Worm (Caenorhabditis elegans) whole organism, young adult: ENCODE results near the gene C03G5.14.

Source experiments
- B0019.2 ChIP-seq: fragments of 200-800 bp; sonication (Bioruptor generic); conservative IDR thresholded peaks from 2 replicates; pipeline ENCODE4 v1.3.6; 2022; ENCODE audit warnings: missing genetic modification reagents, missing genetic modification characterization, missing compliant biosample characterization
- B0035.1 ChIP-seq: sonication (generic microtip); optimal IDR thresholded peaks from 2 replicates; lab custom pipeline; 2016; ENCODE audit warnings: missing genetic modification characterization, mild to moderate bottlenecking, missing compliant biosample characterization, missing genotype, missing genetic modification reagents
- B0261.1 ChIP-seq: sonication (generic microtip); optimal IDR thresholded peaks from 2 replicates; lab custom pipeline; 2016; ENCODE audit warnings: mild to moderate bottlenecking, missing genetic modification characterization, moderate library complexity, missing compliant biosample characterization
- F37B4.10 ChIP-seq: fragments of 200-800 bp; sonication (Bioruptor generic); IDR thresholded peaks from 2 replicates; pipeline ENCODE4 v1.3.6; 2022; ENCODE audit warnings: missing genetic modification characterization, missing compliant biosample characterization
- K12H6.12 ChIP-seq: fragments of 200-800 bp; sonication (Bioruptor generic); optimal IDR thresholded peaks from 2 replicates; lab custom pipeline; 2018; ENCODE audit warnings: mild to moderate bottlenecking, missing genetic modification characterization, missing compliant biosample characterization
- T26A5.8 ChIP-seq: sonication (generic microtip); optimal IDR thresholded peaks from 2 replicates; lab custom pipeline; 2016; ENCODE audit warnings: missing genetic modification characterization, missing compliant biosample characterization
- Y67H2A.10 ChIP-seq: fragments of 200-800 bp; sonication (Bioruptor generic); conservative IDR thresholded peaks from 2 replicates; pipeline ENCODE4 v1.3.6; 2022; ENCODE audit warnings: missing genetic modification reagents, missing genetic modification characterization, missing compliant biosample characterization
- Y95B8A.8 ChIP-seq: fragments of 200-800 bp; sonication (Bioruptor generic); IDR thresholded peaks from 2 replicates; pipeline ENCODE4 v1.3.6; 2022; ENCODE audit warnings: missing genetic modification reagents, missing genetic modification characterization, missing compliant biosample characterization
- ZK185.1 ChIP-seq: sonication (generic microtip); optimal IDR thresholded peaks from 2 replicates; lab custom pipeline; 2016; ENCODE audit warnings: mild to moderate bottlenecking, missing genetic modification characterization, missing compliant biosample characterization; ENCODE audit not compliant: poor library complexity, severe bottlenecking
- akir-1 ChIP-seq: fragments of 200-800 bp; sonication (Bioruptor generic); optimal IDR thresholded peaks from 2 replicates; lab custom pipeline; 2018; ENCODE audit warnings: mild to moderate bottlenecking, missing genetic modification characterization, moderate library complexity, missing compliant biosample characterization
- aptf-2 ChIP-seq: fragments of 200-800 bp; sonication (Bioruptor generic); conservative IDR thresholded peaks from 2 replicates; pipeline ENCODE4 v1.3.6; 2022; ENCODE audit warnings: missing genetic modification reagents, missing genetic modification characterization, missing compliant biosample characterization
- athp-1 ChIP-seq: sonication (generic microtip); optimal IDR thresholded peaks from 2 replicates; lab custom pipeline; 2017; ENCODE audit warnings: mild to moderate bottlenecking, missing genetic modification characterization, missing compliant biosample characterization
- attf-3 ChIP-seq: fragments of 200-800 bp; sonication (Bioruptor generic); conservative IDR thresholded peaks from 2 replicates; pipeline ENCODE4 v1.3.6; 2022; ENCODE audit warnings: missing genetic modification reagents, missing genetic modification characterization, missing compliant biosample characterization
- attf-5 ChIP-seq: fragments of 200-800 bp; sonication (Bioruptor generic); optimal IDR thresholded peaks from 2 replicates; lab custom pipeline; 2018; ENCODE audit warnings: mild to moderate bottlenecking, missing genetic modification characterization, missing compliant biosample characterization
- bed-1 ChIP-seq: fragments of 200-800 bp; sonication (Bioruptor generic); IDR thresholded peaks from 2 replicates; pipeline ENCODE4 v1.3.6; 2022; ENCODE audit warnings: missing genetic modification reagents, missing genetic modification characterization, missing compliant biosample characterization
- cebp-1 ChIP-seq, 2 experiments: fragments of 200-800 bp in 1 of 2; sonication (Bioruptor generic) in 1 of 2; sonication (generic microtip) in 1 of 2; IDR thresholded peaks in 1 of 2; optimal IDR thresholded peaks in 1 of 2; 2 replicates each; pipeline versions ENCODE4 v1.3.6 to Lab custom; 2017 to 2022; ENCODE audit warnings: missing compliant biosample characterization in 2 of 2, missing genetic modification characterization in 2 of 2, mild to moderate bottlenecking in 1 of 2, missing genetic modification reagents in 1 of 2, moderate library complexity in 1 of 2
- chd-7 ChIP-seq: sonication (generic microtip); optimal IDR thresholded peaks from 2 replicates; lab custom pipeline; 2016; ENCODE audit warnings: mild to moderate bottlenecking, missing genetic modification characterization, moderate library complexity, missing compliant biosample characterization
- dpl-1 ChIP-seq: fragments of 150-350 bp; optimal IDR thresholded peaks from 2 replicates; lab custom pipeline; 2014; ENCODE audit warnings: missing biosample characterization, missing genetic modification reagents, missing genetic modification characterization
- egrh-3 ChIP-seq: fragments of 200-800 bp; sonication (Bioruptor generic); IDR thresholded peaks from 2 replicates; pipeline ENCODE4 v1.3.6; 2022; ENCODE audit warnings: missing genetic modification reagents, missing genetic modification characterization, missing compliant biosample characterization
- ekl-4 ChIP-seq: fragments of 200-800 bp; sonication (Bioruptor generic); IDR thresholded peaks from 2 replicates; pipeline ENCODE4 v1.3.6; 2022; ENCODE audit warnings: missing genetic modification reagents, missing genetic modification characterization, missing compliant biosample characterization
- hlh-12 ChIP-seq: sonication (generic microtip); optimal IDR thresholded peaks from 2 replicates; lab custom pipeline; 2016; ENCODE audit warnings: missing genetic modification characterization, missing compliant biosample characterization
- hmg-1.2 ChIP-seq: fragments of 200-800 bp; sonication (Bioruptor generic); IDR thresholded peaks from 2 replicates; pipeline ENCODE4 v1.3.6; 2022; ENCODE audit warnings: missing genetic modification reagents, missing genetic modification characterization, missing compliant biosample characterization
- let-526 ChIP-seq: fragments of 200-800 bp; sonication (Bioruptor generic); IDR thresholded peaks from 2 replicates; pipeline ENCODE4 v1.3.6; 2022; ENCODE audit warnings: missing genetic modification reagents, missing genetic modification characterization, missing compliant biosample characterization
- lin-26 ChIP-seq: fragments of 200-800 bp; sonication (Bioruptor generic); IDR thresholded peaks from 2 replicates; pipeline ENCODE4 v1.3.6; 2022; ENCODE audit warnings: missing genetic modification reagents, missing genetic modification characterization, missing compliant biosample characterization
- lin-35 ChIP-seq, 3 experiments: fragments of 150-350 bp in 2 of 3; sonication (generic microtip) in 1 of 3; optimal IDR thresholded peaks; 2 replicates each; lab custom pipeline; 2014 to 2018; ENCODE audit warnings: missing biosample characterization in 3 of 3, missing genetic modification characterization in 3 of 3, missing genetic modification reagents in 3 of 3
- lin-40 ChIP-seq: sonication (generic microtip); optimal IDR thresholded peaks from 2 replicates; lab custom pipeline; 2016; ENCODE audit warnings: missing genetic modification characterization, mild to moderate bottlenecking, missing compliant biosample characterization, missing genotype, missing genetic modification reagents
- lsl-1 ChIP-seq: fragments of 200-800 bp; sonication (Bioruptor generic); optimal IDR thresholded peaks from 2 replicates; lab custom pipeline; 2018; ENCODE audit warnings: mild to moderate bottlenecking, missing genetic modification characterization, moderate library complexity, missing compliant biosample characterization
- mes-4 ChIP-seq: sonication (generic microtip); optimal IDR thresholded peaks from 2 replicates; lab custom pipeline; 2016; ENCODE audit warnings: missing genotype, missing genetic modification characterization, missing compliant biosample characterization
- nfya-1 ChIP-seq: sonication (generic microtip); optimal IDR thresholded peaks from 2 replicates; lab custom pipeline; 2017; ENCODE audit warnings: antibody characterized with exemption, missing compliant biosample characterization, missing genetic modification characterization, borderline replicate concordance; ENCODE audit not compliant: insufficient read depth
- nhr-80 ChIP-seq: sonication (generic microtip); optimal IDR thresholded peaks from 2 replicates; lab custom pipeline; 2016; ENCODE audit warnings: missing genetic modification characterization, missing compliant biosample characterization
- pbrm-1 ChIP-seq: fragments of 200-800 bp; sonication (Bioruptor generic); IDR thresholded peaks from 2 replicates; pipeline ENCODE4 v1.3.6; 2022; ENCODE audit warnings: missing genetic modification reagents, missing genetic modification characterization, missing compliant biosample characterization
- rec-8 ChIP-seq, 2 experiments: sonication (generic microtip); optimal IDR thresholded peaks; 2 replicates each; lab custom pipeline; 2016; ENCODE audit warnings: mild to moderate bottlenecking in 2 of 2, missing genetic modification characterization in 2 of 2, missing genetic modification reagents in 2 of 2, missing genotype in 2 of 2, missing biosample characterization in 1 of 2, missing compliant biosample characterization in 1 of 2, moderate library complexity in 1 of 2
- snpc-4 ChIP-seq, 5 experiments: fragments of 150-350 bp in 1 of 5; sonication (generic microtip) in 4 of 5; optimal IDR thresholded peaks; 2 replicates each; lab custom pipeline; 2014 to 2018; ENCODE audit warnings: missing genetic modification characterization in 5 of 5, missing biosample characterization in 3 of 5, antibody characterized with exemption in 2 of 5, mild to moderate bottlenecking in 2 of 5, missing compliant biosample characterization in 2 of 5, missing genotype in 2 of 5, moderate library complexity in 2 of 5, missing genetic modification reagents in 1 of 5
- tbp1 ChIP-seq: fragments of 200-800 bp; sonication (Bioruptor generic); optimal IDR thresholded peaks from 2 replicates; lab custom pipeline; 2018; ENCODE audit warnings: mild to moderate bottlenecking, missing genetic modification characterization, missing compliant biosample characterization
- unc-62 ChIP-seq: fragments of 150-350 bp; optimal IDR thresholded peaks from 2 replicates; lab custom pipeline; 2014; ENCODE audit warnings: missing biosample characterization, missing genetic modification reagents, missing genetic modification characterization
- zfh-2 ChIP-seq: fragments of 200-800 bp; sonication (Bioruptor generic); conservative IDR thresholded peaks from 2 replicates; pipeline ENCODE4 v1.3.6; 2022; ENCODE audit warnings: missing genetic modification reagents, missing genetic modification characterization, missing compliant biosample characterization
- ztf-18 ChIP-seq: sonication (generic microtip); optimal IDR thresholded peaks from 2 replicates; lab custom pipeline; 2016; ENCODE audit warnings: missing genotype, mild to moderate bottlenecking, missing genetic modification characterization, missing compliant biosample characterization
- ztf-22 ChIP-seq: fragments of 200-800 bp; sonication (Bioruptor generic); optimal IDR thresholded peaks from 2 replicates; lab custom pipeline; 2018; ENCODE audit warnings: mild to moderate bottlenecking, missing genetic modification characterization, moderate library complexity, missing compliant biosample characterization
- ztf-6 ChIP-seq: fragments of 200-800 bp; sonication (Bioruptor generic); IDR thresholded peaks from 2 replicates; pipeline ENCODE4 v1.3.6; 2022; ENCODE audit warnings: missing genetic modification reagents, missing genetic modification characterization, missing compliant biosample characterization

Gene C03G5.14

DNA sequence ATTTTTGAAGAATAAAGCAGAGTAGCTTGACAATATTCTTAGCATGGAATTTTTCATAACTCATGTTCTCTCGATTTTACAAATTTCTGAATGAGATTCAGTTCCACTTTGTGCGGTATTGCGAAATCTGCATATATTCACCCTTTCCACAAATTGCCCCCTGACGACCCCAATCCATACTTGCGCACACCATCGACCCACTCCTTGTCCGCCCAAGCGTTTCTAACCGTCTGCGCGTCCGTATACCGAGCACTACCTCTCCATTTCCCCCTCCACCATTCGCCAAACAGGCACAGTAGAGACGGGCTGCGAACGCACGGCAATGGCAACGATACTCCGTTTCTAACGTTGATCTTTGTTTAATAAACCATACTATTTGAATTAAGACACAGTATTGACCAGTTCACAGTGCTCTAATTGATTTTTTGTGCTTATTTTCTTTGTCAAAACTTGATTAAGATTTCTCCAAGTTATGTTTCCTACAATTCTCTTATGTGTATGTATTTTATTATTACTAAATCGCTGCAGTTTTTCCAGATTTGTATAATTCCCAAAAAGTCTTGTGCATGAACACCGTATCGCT lies 35.0 kb downstream of the C03G5.14 start, which contains the start of gene utx-1:
utx-1 (plus strand) TSS at position 533 of the 583 bp plus-strand sequence.
- TF ChIP-seq let-526 (GFP tag; lab: Robert Waterston, UW), result no peak
- peak; percentile 30 for TF ChIP-seq lin-40
- peak; percentile 44; the same call in 1 of the 2 replicates for TF ChIP-seq zfh-2
- TF ChIP-seq T26A5.8 (tag; lab: Kevin White, UChicago), result no peak
- no peak for TF ChIP-seq ztf-22 (GFP tag; lab: Kevin White, UChicago)
- TF ChIP-seq cebp-1 (GFP tag; IDR thresholded peaks at IDR 0.05; lab: Robert Waterston, UW), result peak; percentile 86
- peak; percentile 98 for TF ChIP-seq cebp-1 (tag; optimal IDR thresholded peaks at IDR 0.05; lab: Kevin White, UChicago)
- TF ChIP-seq ztf-6 (GFP tag; lab: Robert Waterston, UW), result no peak
- peak; percentile 78 for TF ChIP-seq attf-3 (GFP tag; lab: Robert Waterston, UW)
- no peak for TF ChIP-seq B0261.1 (tag; lab: Kevin White, UChicago)
- TF ChIP-seq tbp1 (GFP tag; lab: Kevin White, UChicago), result no peak
- no peak for TF ChIP-seq lin-26 (GFP tag; lab: Robert Waterston, UW)
- TF ChIP-seq B0035.1, result no peak
- TF ChIP-seq bed-1 (GFP tag; lab: Robert Waterston, UW), result no peak
- no peak for TF ChIP-seq dpl-1 (GFP tag; lab: Kevin White, UChicago)
- no peak for TF ChIP-seq attf-5 (GFP tag; lab: Kevin White, UChicago)
- TF ChIP-seq nhr-80 (tag; lab: Kevin White, UChicago), result no peak
- peak; percentile 83; the same call in 1 of the 2 replicates for TF ChIP-seq hmg-1.2 (GFP tag; lab: Robert Waterston, UW)
- TF ChIP-seq K12H6.12 (tag; lab: Kevin White, UChicago), result no peak
- no peak for TF ChIP-seq ekl-4
- no peak for TF ChIP-seq hlh-12
- no peak for TF ChIP-seq Y95B8A.8 (GFP tag; lab: Robert Waterston, UW)
- no peak for TF ChIP-seq aptf-2
- TF ChIP-seq athp-1 (tag; lab: Kevin White, UChicago), result no peak
- no peak for TF ChIP-seq egrh-3 (GFP tag; lab: Robert Waterston, UW)
- TF ChIP-seq akir-1, result no peak
- no peak for TF ChIP-seq mes-4 (tag; lab: Kevin White, UChicago)
- TF ChIP-seq lsl-1 (GFP tag; lab: Kevin White, UChicago), result no peak
- TF ChIP-seq unc-62 (GFP tag; lab: Kevin White, UChicago), result no peak
- peak; percentile 16 for TF ChIP-seq ZK185.1
- no peak for TF ChIP-seq chd-7 (tag; lab: Kevin White, UChicago)
- no peak for TF ChIP-seq lin-35 (GFP tag; optimal IDR thresholded peaks at IDR 0.05; lab: Kevin White, UChicago)
- no peak for TF ChIP-seq F37B4.10 (GFP tag; lab: Robert Waterston, UW)
- TF ChIP-seq ztf-18 (tag; lab: Kevin White, UChicago), result peak; percentile 9

- TF ChIP-seq rec-8 (tag; optimal IDR thresholded peaks at IDR 0.05; lab: Kevin White, UChicago), result no peak
- no peak for TF ChIP-seq snpc-4 (GFP tag; optimal IDR thresholded peaks at IDR 0.05; lab: Kevin White, UChicago)
- TF ChIP-seq snpc-4 (tag; optimal IDR thresholded peaks at IDR 0.05; lab: Kevin White, UChicago), result no peak
- no peak for TF ChIP-seq B0019.2 (GFP tag; lab: Robert Waterston, UW)
- no peak for TF ChIP-seq pbrm-1 (GFP tag; lab: Robert Waterston, UW)
- TF ChIP-seq Y67H2A.10, result no peak
- no peak for TF ChIP-seq nfya-1 (tag; lab: Kevin White, UChicago)
- TF ChIP-seq, all 124 proteins: peak for 0
These were observed 40.9 kb downstream of the C03G5.14 start for ce11 chrX:8562586-8562985.
